Worm (Caenorhabditis elegans): ENCODE results near the gene F22E5.20.
"Not testable (repeated sequence)": the region's sequence is repeated elsewhere in the genome, so short reads cannot be mapped to it uniquely, and the experiment has no call there.

F22E5.20 gene

ce11 chrII:2673534-2673933 is at the start of gene F22E5.20, which contains the start of gene F22E5.1:
TSS of gene F22E5.20 (minus strand) at chrII:2673634.
TSS of gene F22E5.1 (plus strand) at chrII:2673775.
- TF ChIP-seq ama-1 (optimal IDR thresholded peaks at IDR 0.05); cey-2 (tag; optimal IDR thresholded peaks at IDR 0.05; ENCODE audit: borderline replicate concordance, insufficient read depth); ceh-32 (tag; optimal IDR thresholded peaks at IDR 0.05; ENCODE audit: poor library complexity): not testable (repeated sequence)

ce11 chrII:2721992-2722391 is 48.6 kb upstream of the F22E5.20 start:
- no peak for TF ChIP-seq mes-2 (tag; optimal IDR thresholded peaks at IDR 0.05; ENCODE audit: poor library complexity, severe bottlenecking)
- TF ChIP-seq tra-1 (GFP tag; IDR thresholded peaks at IDR 0.05), result no peak
- no peak for TF ChIP-seq lin-15B (tag; optimal IDR thresholded peaks at IDR 0.05)
- TF ChIP-seq mxl-2 (GFP tag; conservative IDR thresholded peaks at IDR 0.05), result no peak
- TF ChIP-seq pqm-1 (tag; optimal IDR thresholded peaks at IDR 0.05), result no peak
- TF ChIP-seq F44E2.7 (GFP tag; IDR thresholded peaks at IDR 0.05), result no peak
- no peak for TF ChIP-seq vab-7 (GFP tag; IDR thresholded peaks at IDR 0.05)
- no peak; the same call in 1 of the 2 replicates for TF ChIP-seq set-16 (GFP tag; IDR thresholded peaks at IDR 0.05)
- no peak for TF ChIP-seq ces-1 (GFP tag; optimal IDR thresholded peaks at IDR 0.05)
- TF ChIP-seq F26F4.8 (GFP tag; conservative IDR thresholded peaks at IDR 0.05), result no peak
- no peak for TF ChIP-seq mxl-3 (GFP tag; optimal IDR thresholded peaks at IDR 0.05)
- no peak for TF ChIP-seq hlh-11 (tag; optimal IDR thresholded peaks at IDR 0.05)
- no peak for TF ChIP-seq dmd-9 (GFP tag; IDR thresholded peaks at IDR 0.05)
- TF ChIP-seq unc-39 (tag; optimal IDR thresholded peaks at IDR 0.05), result no peak
- no peak for TF ChIP-seq ceh-82 (tag; optimal IDR thresholded peaks at IDR 0.05)

DNA sequence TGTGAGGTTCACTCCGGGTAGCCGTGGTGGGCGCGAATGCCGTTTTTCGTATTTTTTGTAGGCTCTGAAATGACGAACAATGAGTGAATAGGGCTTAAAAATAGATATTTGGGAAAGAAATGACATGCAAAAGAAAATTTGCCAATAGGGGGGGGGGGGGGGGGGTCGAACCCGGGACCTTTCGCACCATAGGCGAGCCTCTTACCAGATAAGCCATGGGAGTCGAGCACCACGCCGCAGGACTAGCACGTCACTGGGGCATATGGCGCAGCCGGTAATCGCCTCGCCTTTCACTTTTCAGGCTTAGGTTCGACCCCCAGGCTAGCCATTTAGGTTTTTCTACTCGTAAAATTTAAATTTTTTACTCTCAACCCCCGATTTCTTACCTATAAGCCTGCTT is 45.8 kb upstream of the F22E5.20 start:
- TF ChIP-seq nhr-10 (tag; optimal IDR thresholded peaks at IDR 0.05) (no peak), nhr-41 (GFP tag; IDR thresholded peaks at IDR 0.05) (no peak), dmd-9 (GFP tag; IDR thresholded peaks at IDR 0.05) (no peak), unc-62 (GFP tag; optimal IDR thresholded peaks at IDR 0.05 in 1 of 2) (peak in 1 of 2 experiments; percentile 28), unc-62 (tag; optimal IDR thresholded peaks at IDR 0.05) (no peak), T20F7.1 (GFP tag; optimal IDR thresholded peaks at IDR 0.05) (no peak), ztf-11 (tag; optimal IDR thresholded peaks at IDR 0.05) (no peak), lin-1 (GFP tag; IDR thresholded peaks at IDR 0.05) (no peak), set-16 (GFP tag; IDR thresholded peaks at IDR 0.05) (peak; percentile 87), snpc-1.2 (GFP tag; IDR thresholded peaks at IDR 0.05) (0 out of 2 replicates have a peak, but pooled peaks have one; percentile 22), hlh-11 (tag; optimal IDR thresholded peaks at IDR 0.05) (no peak), spr-1 (tag; optimal IDR thresholded peaks at IDR 0.05) (no peak), hmg-1.1 (GFP tag; IDR thresholded peaks at IDR 0.05) (no peak), duxl-1 (tag; optimal IDR thresholded peaks at IDR 0.05; ENCODE audit: poor library complexity) (no peak), ceh-44 (GFP tag; IDR thresholded peaks at IDR 0.05) (no peak), nhr-77 (tag; optimal IDR thresholded peaks at IDR 0.05) (no peak), gei-8 (GFP tag; optimal IDR thresholded peaks at IDR 0.05) (no peak), ceh-20 (GFP tag; IDR thresholded peaks at IDR 0.05) (no peak), lin-29 (GFP tag; IDR thresholded peaks at IDR 0.05) (no peak), daf-8 (GFP tag; IDR thresholded peaks at IDR 0.05) (no peak), zip-11 (GFP tag; IDR thresholded peaks at IDR 0.05) (no peak)

DNA sequence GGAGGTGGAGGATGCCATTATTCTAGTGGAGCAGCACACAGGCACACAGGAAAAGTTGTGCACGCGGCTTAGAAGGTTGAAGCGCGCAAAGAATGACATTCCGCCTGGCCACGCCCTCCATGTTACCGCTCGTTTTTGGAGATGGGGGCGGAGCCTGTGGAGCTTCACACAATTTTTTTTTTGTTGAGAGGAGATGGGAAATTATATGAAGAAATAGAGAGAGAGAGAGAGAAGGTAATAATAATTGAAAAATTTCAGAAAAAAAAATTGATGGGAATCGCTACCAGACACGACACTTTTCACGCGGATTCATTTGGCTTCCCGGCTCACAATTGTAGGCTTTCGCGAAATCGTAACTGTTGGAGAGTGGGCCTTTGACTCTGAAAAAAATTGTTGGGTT is 43.9 kb upstream of the F22E5.20 start, which contains the start of gene T05A8.3:
T05A8.3 (minus strand) TSS at position 101 of the 400 bp plus-strand sequence.
- TF ChIP-seq F26F4.8 (GFP tag; conservative IDR thresholded peaks at IDR 0.05) (no peak), mep-1 (tag; optimal IDR thresholded peaks at IDR 0.05) (no peak), hlh-30 (tag; optimal IDR thresholded peaks at IDR 0.05; ENCODE audit: insufficient read depth) (no peak), snpc-1.2 (GFP tag; IDR thresholded peaks at IDR 0.05) (no peak), daf-19 (GFP tag; conservative IDR thresholded peaks at IDR 0.05) (no peak), ctbp-1 (GFP tag; IDR thresholded peaks at IDR 0.05) (no peak), lin-13 (GFP tag; optimal IDR thresholded peaks at IDR 0.05) (no peak), aha-1 (tag) (peak; percentile 12), set-16 (GFP tag; IDR thresholded peaks at IDR 0.05) (0 out of 2 replicates have a peak, but pooled peaks have one; percentile 1), vab-7 (GFP tag; IDR thresholded peaks at IDR 0.05) (no peak)

Measured in whole organism, L4 larva.